Worm (Caenorhabditis elegans) whole organism, early embryonic: ENCODE measurements around the gene ZC250.5.

ENCODE experiments used
- B0310.2 ChIP-seq: sonication (generic microtip); optimal IDR thresholded peaks from 2 replicates; lab custom pipeline; 2016; ENCODE audit warnings: mild to moderate bottlenecking, missing genetic modification characterization, missing compliant biosample characterization
- F13C5.2 ChIP-seq: sonication (generic microtip); optimal IDR thresholded peaks from 2 replicates; lab custom pipeline; 2017; ENCODE audit warnings: mild to moderate bottlenecking, missing genetic modification characterization, inconsistent platforms, missing compliant biosample characterization
- aly-1 ChIP-seq: sonication (generic microtip); optimal IDR thresholded peaks from 2 replicates; lab custom pipeline; 2016; ENCODE audit warnings: missing genetic modification characterization, missing compliant biosample characterization
- ama-1 ChIP-seq: fragments of 150-350 bp; optimal IDR thresholded peaks from 2 replicates; lab custom pipeline; 2014
- ceh-13 ChIP-seq: fragments of 200-800 bp; sonication (Bioruptor generic); optimal IDR thresholded peaks from 2 replicates; lab custom pipeline; 2018; ENCODE audit warnings: mild to moderate bottlenecking, missing genetic modification characterization, missing compliant biosample characterization
- ceh-36 ChIP-seq: sonication (generic microtip); optimal IDR thresholded peaks from 2 replicates; lab custom pipeline; 2016; ENCODE audit warnings: missing genetic modification characterization, inconsistent platforms, missing compliant biosample characterization
- ets-7 ChIP-seq: sonication (generic microtip); optimal IDR thresholded peaks from 2 replicates; lab custom pipeline; 2016; ENCODE audit warnings: missing genotype, missing genetic modification characterization, missing compliant biosample characterization
- flt-1 ChIP-seq: fragments of 200-800 bp; sonication (Bioruptor generic); IDR thresholded peaks from 2 replicates; pipeline ENCODE4 v1.3.6; 2022; ENCODE audit warnings: missing genetic modification characterization, missing compliant biosample characterization
- hmbx-1 ChIP-seq: sonication (generic microtip); optimal IDR thresholded peaks from 2 replicates; lab custom pipeline; 2016; ENCODE audit warnings: mild to moderate bottlenecking, missing genetic modification characterization, missing compliant biosample characterization
- hmg-4 ChIP-seq: fragments of 200-800 bp; sonication (Bioruptor generic); optimal IDR thresholded peaks from 2 replicates; lab custom pipeline; 2018; ENCODE audit warnings: mild to moderate bottlenecking, missing genetic modification characterization, missing compliant biosample characterization
- hnd-1 ChIP-seq: sonication (generic microtip); optimal IDR thresholded peaks from 2 replicates; lab custom pipeline; 2016; ENCODE audit warnings: missing genetic modification characterization, missing compliant biosample characterization
- pes-1 ChIP-seq: fragments of 200-800 bp; sonication (Bioruptor generic); IDR thresholded peaks from 2 replicates; pipeline ENCODE4 v1.3.6; 2022; ENCODE audit warnings: missing genetic modification reagents, missing genetic modification characterization, missing compliant biosample characterization
- scrt-1 ChIP-seq: fragments of 200-800 bp; sonication (Bioruptor generic); IDR thresholded peaks from 2 replicates; pipeline ENCODE4 v1.3.6; 2022; ENCODE audit warnings: missing genetic modification characterization, missing compliant biosample characterization
- sea-1 ChIP-seq: fragments of 200-800 bp; sonication (Bioruptor generic); conservative IDR thresholded peaks from 2 replicates; pipeline ENCODE4 v1.3.6; 2022; ENCODE audit warnings: missing genetic modification characterization, missing compliant biosample characterization
- tbx-11 ChIP-seq: fragments of 200-800 bp; sonication (Bioruptor generic); IDR thresholded peaks from 2 replicates; pipeline ENCODE4 v1.3.6; 2022; ENCODE audit warnings: missing genetic modification characterization, missing compliant biosample characterization
- tbx-37 ChIP-seq: fragments of 200-800 bp; sonication (Bioruptor generic); conservative IDR thresholded peaks from 2 replicates; pipeline ENCODE4 v1.3.6; 2022; ENCODE audit warnings: missing genetic modification reagents, missing genetic modification characterization, missing compliant biosample characterization
- tra-4 ChIP-seq: sonication (generic microtip); optimal IDR thresholded peaks from 2 replicates; lab custom pipeline; 2017; ENCODE audit warnings: missing genetic modification characterization, missing compliant biosample characterization

ZC250.5 gene

ce11 chrV:5805467-5805866 is at the start of gene ZC250.5:
Gene ZC250.5 (plus strand): TSS chrV:5805767.
- no peak for TF ChIP-seq B0310.2 (tag; lab: Kevin White, UChicago)
- TF ChIP-seq flt-1 (GFP tag; lab: Robert Waterston, UW) = no peak
- TF ChIP-seq hmbx-1 = no peak
- no peak for TF ChIP-seq hnd-1 (tag; lab: Kevin White, UChicago)
- no peak for TF ChIP-seq sea-1 (GFP tag; lab: Robert Waterston, UW)
- no peak for TF ChIP-seq ets-7 (tag; lab: Kevin White, UChicago)
- no peak for TF ChIP-seq ceh-13
- TF ChIP-seq ceh-36 (tag; lab: Kevin White, UChicago) = no peak
- no peak for TF ChIP-seq tra-4 (tag; lab: Kevin White, UChicago)
- TF ChIP-seq scrt-1 = no peak
- no peak for TF ChIP-seq pes-1 (GFP tag; lab: Robert Waterston, UW)
- no peak for TF ChIP-seq tbx-37
- TF ChIP-seq aly-1 (tag; lab: Kevin White, UChicago) = no peak
- TF ChIP-seq tbx-11 (GFP tag; lab: Robert Waterston, UW) = no peak
- no peak for TF ChIP-seq hmg-4 (GFP tag; lab: Kevin White, UChicago)
- TF ChIP-seq ama-1 = no peak
- TF ChIP-seq F13C5.2 = no peak

- TF ChIP-seq ama-1 = no peak
- TF ChIP-seq tra-4 (tag; lab: Kevin White, UChicago) = no peak
- no peak for TF ChIP-seq hmbx-1
- no peak for TF ChIP-seq aly-1 (tag; lab: Kevin White, UChicago)
- no peak for TF ChIP-seq hmg-4 (GFP tag; lab: Kevin White, UChicago)
- no peak for TF ChIP-seq B0310.2 (tag; lab: Kevin White, UChicago)
- no peak for TF ChIP-seq ets-7 (tag; lab: Kevin White, UChicago)
- TF ChIP-seq pes-1 (GFP tag; lab: Robert Waterston, UW) = no peak
- TF ChIP-seq tbx-11 (GFP tag; lab: Robert Waterston, UW) = no peak
- no peak for TF ChIP-seq flt-1 (GFP tag; lab: Robert Waterston, UW)
- TF ChIP-seq ceh-36 (tag; lab: Kevin White, UChicago) = no peak
- no peak for TF ChIP-seq scrt-1
- no peak for TF ChIP-seq hnd-1 (tag; lab: Kevin White, UChicago)
- TF ChIP-seq F13C5.2 = no peak
- TF ChIP-seq tbx-37 = no peak
- no peak for TF ChIP-seq ceh-13
- no peak for TF ChIP-seq sea-1 (GFP tag; lab: Robert Waterston, UW)
Measured at ce11 chrV:5756193-5756592, 49.4 kb upstream of the ZC250.5 start, which contains the start of gene C53A3.3. Gene C53A3.3 (plus strand): TSS chrV:5756493.

- TF ChIP-seq sea-1 (GFP tag; lab: Robert Waterston, UW) (no peak), B0310.2 (tag; lab: Kevin White, UChicago) (no peak)
Measured at ce11 chrV:5758780-5759179, 46.8 kb upstream of the ZC250.5 start, which contains the start of gene C53A3.4. Gene C53A3.4 (minus strand): TSS chrV:5758880.

ce11 chrV:5760132-5760531 is 45.4 kb upstream of the ZC250.5 start, which contains the start of gene C53A3.1:
Gene C53A3.1 (minus strand): TSS chrV:5760232.
- no peak for TF ChIP-seq ceh-13
- TF ChIP-seq hmbx-1 = no peak
- no peak for TF ChIP-seq aly-1 (tag; lab: Kevin White, UChicago)
- TF ChIP-seq hmg-4 (GFP tag; lab: Kevin White, UChicago) = no peak
- no peak for TF ChIP-seq flt-1 (GFP tag; lab: Robert Waterston, UW)
- no peak for TF ChIP-seq sea-1 (GFP tag; lab: Robert Waterston, UW)
- no peak for TF ChIP-seq hnd-1 (tag; lab: Kevin White, UChicago)
- no peak for TF ChIP-seq tra-4 (tag; lab: Kevin White, UChicago)
- TF ChIP-seq ceh-36 (tag; lab: Kevin White, UChicago) = no peak
- no peak for TF ChIP-seq tbx-11 (GFP tag; lab: Robert Waterston, UW)
- no peak for TF ChIP-seq B0310.2 (tag; lab: Kevin White, UChicago)
- no peak for TF ChIP-seq F13C5.2
- TF ChIP-seq scrt-1 = no peak
- no peak for TF ChIP-seq pes-1 (GFP tag; lab: Robert Waterston, UW)
- TF ChIP-seq tbx-37 = no peak
- TF ChIP-seq ets-7 (tag; lab: Kevin White, UChicago) = no peak
- TF ChIP-seq ama-1 = no peak

ce11 chrV:5763787-5764186 is 41.8 kb upstream of the ZC250.5 start, which contains the start of gene pgph-3:
Gene pgph-3 (minus strand): TSS chrV:5763846.
- no peak for TF ChIP-seq tra-4 (tag; lab: Kevin White, UChicago)
- TF ChIP-seq ceh-36 (tag; lab: Kevin White, UChicago) = no peak
- TF ChIP-seq hmbx-1 = no peak
- no peak for TF ChIP-seq ets-7 (tag; lab: Kevin White, UChicago)
- no peak for TF ChIP-seq F13C5.2
- no peak for TF ChIP-seq ceh-13
- no peak for TF ChIP-seq tbx-11 (GFP tag; lab: Robert Waterston, UW)
- no peak for TF ChIP-seq scrt-1
- TF ChIP-seq ama-1 = no peak
- no peak for TF ChIP-seq B0310.2 (tag; lab: Kevin White, UChicago)
- TF ChIP-seq hmg-4 (GFP tag; lab: Kevin White, UChicago) = no peak
- no peak for TF ChIP-seq sea-1 (GFP tag; lab: Robert Waterston, UW)
- no peak for TF ChIP-seq flt-1 (GFP tag; lab: Robert Waterston, UW)
- TF ChIP-seq pes-1 (GFP tag; lab: Robert Waterston, UW) = no peak
- TF ChIP-seq aly-1 (tag; lab: Kevin White, UChicago) = no peak
- no peak for TF ChIP-seq hnd-1 (tag; lab: Kevin White, UChicago)
- TF ChIP-seq tbx-37 = no peak

ce11 chrV:5765081-5765480 is 40.5 kb upstream of the ZC250.5 start, which contains the start of gene pgph-2:
Gene pgph-2 (plus strand): TSS chrV:5765127.
- TF ChIP-seq tbx-11 (GFP tag; lab: Robert Waterston, UW) (no peak), aly-1 (tag; lab: Kevin White, UChicago) (no peak), B0310.2 (tag; lab: Kevin White, UChicago) (no peak)

ce11 chrV:5768292-5768695 is 37.3 kb upstream of the ZC250.5 start:
- TF ChIP-seq sea-1 (GFP tag; lab: Robert Waterston, UW) (no peak), flt-1 (GFP tag; lab: Robert Waterston, UW) (no peak), hmbx-1 (no peak), tra-4 (tag; lab: Kevin White, UChicago) (no peak), hnd-1 (tag; lab: Kevin White, UChicago) (no peak), tbx-11 (GFP tag; lab: Robert Waterston, UW) (no peak), B0310.2 (tag; lab: Kevin White, UChicago) (no peak), scrt-1 (no peak), pes-1 (GFP tag; lab: Robert Waterston, UW) (no peak), ama-1 (no peak), hmg-4 (GFP tag; lab: Kevin White, UChicago) (no peak), aly-1 (tag; lab: Kevin White, UChicago) (no peak), ceh-36 (tag; lab: Kevin White, UChicago) (no peak), ets-7 (tag; lab: Kevin White, UChicago) (no peak), F13C5.2 (no peak), ceh-13 (no peak), tbx-37 (no peak)
